Fruit fly (Drosophila melanogaster): Measurements from ENCODE around the gene CG42353.

Gene CG42353

dm6 chrX:16104056-16104737 lies 549 bp downstream of the CG42353 start:
- TF ChIP-seq dsf (GFP tag; optimal IDR thresholded peaks at IDR 0.05; ENCODE audit: borderline replicate concordance) (no peak), Rel (GFP tag; optimal IDR thresholded peaks at IDR 0.05) (no peak), Rel (tag; optimal IDR thresholded peaks at IDR 0.05) (peak; percentile 21)

- TF ChIP-seq woc (GFP tag; optimal IDR thresholded peaks at IDR 0.05) (peak; percentile 45), jim (GFP tag; optimal IDR thresholded peaks at IDR 0.05) (no peak), Hr83 (GFP tag; optimal IDR thresholded peaks at IDR 0.05; ENCODE audit: poor library complexity, severe bottlenecking) (no peak), HLH106 (tag; optimal IDR thresholded peaks at IDR 0.05) (no peak), Jra (GFP tag; optimal IDR thresholded peaks at IDR 0.05) (no peak), Hnf4 (GFP tag; optimal IDR thresholded peaks at IDR 0.05) (peak; percentile 44), tai (GFP tag; optimal IDR thresholded peaks at IDR 0.05) (no peak), sage (GFP tag; optimal IDR thresholded peaks at IDR 0.05) (peak; percentile 5), usp (GFP tag; optimal IDR thresholded peaks at IDR 0.05) (no peak), psq (GFP tag; optimal IDR thresholded peaks at IDR 0.05) (peak; percentile 10), dl (GFP tag; optimal IDR thresholded peaks at IDR 0.05; ENCODE audit: insufficient read depth in 1 of 2, partially characterized antibody in 2 of 2) (no peak), Dfd (GFP tag; optimal IDR thresholded peaks at IDR 0.05) (no peak), fru (GFP tag; optimal IDR thresholded peaks at IDR 0.05) (peak; percentile 79), CG32264 (GFP tag; optimal IDR thresholded peaks at IDR 0.05) (no peak), Dif (GFP tag; optimal IDR thresholded peaks at IDR 0.05; ENCODE audit: partially characterized antibody) (no peak), dsf (GFP tag; optimal IDR thresholded peaks at IDR 0.05; ENCODE audit: borderline replicate concordance) (no peak), Sp1 (GFP tag; optimal IDR thresholded peaks at IDR 0.05) (no peak), OdsH (GFP tag; optimal IDR thresholded peaks at IDR 0.05) (peak; percentile 58), N (GFP tag; optimal IDR thresholded peaks at IDR 0.05) (no peak), GATAd (GFP tag; optimal IDR thresholded peaks at IDR 0.05) (no peak), Mio (GFP tag; optimal IDR thresholded peaks at IDR 0.05) (no peak), ey (GFP tag; optimal IDR thresholded peaks at IDR 0.05) (peak; percentile 63), Myc (optimal IDR thresholded peaks at IDR 0.05) (no peak), CG9705 (GFP tag; optimal IDR thresholded peaks at IDR 0.05) (no peak), pan (optimal IDR thresholded peaks at IDR 0.05) (no peak), h (GFP tag; optimal IDR thresholded peaks at IDR 0.05) (peak; percentile 62), rgr (GFP tag; optimal IDR thresholded peaks at IDR 0.05) (peak; percentile 77), lola (GFP tag; optimal IDR thresholded peaks at IDR 0.05) (no peak), br (GFP tag; optimal IDR thresholded peaks at IDR 0.05) (peak; percentile 42), sv (GFP tag; optimal IDR thresholded peaks at IDR 0.05) (peak; percentile 39), Vsx2 (GFP tag; optimal IDR thresholded peaks at IDR 0.05; ENCODE audit: partially characterized antibody) (no peak), brk (GFP tag; optimal IDR thresholded peaks at IDR 0.05) (no peak), Hr78 (GFP tag; optimal IDR thresholded peaks at IDR 0.05) (no peak), CrebA (GFP tag; optimal IDR thresholded peaks at IDR 0.05; ENCODE audit: borderline replicate concordance) (no peak), Abd-B (GFP tag; optimal IDR thresholded peaks at IDR 0.05) (no peak), foxo (GFP tag; optimal IDR thresholded peaks at IDR 0.05) (peak in 1 of 2 experiments; percentile 78), dmrt93B (GFP tag; optimal IDR thresholded peaks at IDR 0.05) (no peak)
Measured at dm6 chrX:16103482-16103881, 1.3 kb downstream of the CG42353 start.
